Fruit fly (Drosophila melanogaster): ENCODE results near the gene Gapvd1.

- TF ChIP-seq Myc (optimal IDR thresholded peaks at IDR 0.05) = no peak
- no peak for TF ChIP-seq tai (GFP tag; optimal IDR thresholded peaks at IDR 0.05)
- TF ChIP-seq Dfd (GFP tag; optimal IDR thresholded peaks at IDR 0.05) = no peak
- no peak for TF ChIP-seq Jra (GFP tag; optimal IDR thresholded peaks at IDR 0.05)
- no peak for TF ChIP-seq Vsx2 (GFP tag; optimal IDR thresholded peaks at IDR 0.05; ENCODE audit: partially characterized antibody)
- no peak for TF ChIP-seq brk (GFP tag; optimal IDR thresholded peaks at IDR 0.05)
- no peak for TF ChIP-seq h (GFP tag; optimal IDR thresholded peaks at IDR 0.05)
These were observed 31.6 kb upstream of the Gapvd1 start for dm6 chrX:11293567-11293966.

Measured in whole organism, wandering third instar larva.